Worm (Caenorhabditis elegans): ENCODE results near the gene C36B7.5.

DNA sequence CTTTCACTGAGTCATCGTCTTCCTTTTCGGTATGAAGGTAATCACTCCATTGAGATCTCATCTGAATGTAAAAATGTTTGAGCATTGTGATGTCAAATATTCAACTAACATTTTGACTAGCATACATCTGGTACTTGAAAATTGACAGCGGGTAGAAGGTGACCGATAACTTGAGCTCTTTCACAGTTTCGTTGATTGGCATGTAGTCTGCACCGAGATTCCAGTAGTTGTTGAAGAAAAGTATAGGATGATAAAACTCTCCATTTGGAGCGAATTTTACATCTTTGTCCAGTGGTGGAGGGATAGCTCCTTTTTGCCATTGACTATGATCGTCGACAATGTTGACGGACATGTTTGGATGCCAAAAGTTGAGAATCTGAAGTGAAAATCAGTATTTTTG lies 2.8 kb upstream of the C36B7.5 start:
- no peak for TF ChIP-seq dao-5 (tag; optimal IDR thresholded peaks at IDR 0.05)
- no peak for TF ChIP-seq him-1 (tag; optimal IDR thresholded peaks at IDR 0.05)
- TF ChIP-seq W03F9.2 (tag; optimal IDR thresholded peaks at IDR 0.05), result no peak

All from whole organism, L4/young adult.